Worm (Caenorhabditis elegans) whole organism, L3 larva: ENCODE data around the gene Y46H3D.1.

Experiments used
- R02D3.7 ChIP-seq: fragments of 150-350 bp; optimal IDR thresholded peaks from 2 replicates; lab custom pipeline; 2014; ENCODE audit warnings: missing biosample characterization, missing genetic modification characterization
- ZK546.5 ChIP-seq: sonication (generic microtip); optimal IDR thresholded peaks from 2 replicates; lab custom pipeline; 2017; ENCODE audit warnings: missing biosample characterization, missing genetic modification characterization
- ama-1 ChIP-seq: fragments of 150-350 bp; optimal IDR thresholded peaks from 2 replicates; lab custom pipeline; 2018
- ceh-28 ChIP-seq: fragments of 150-350 bp; optimal IDR thresholded peaks from 2 replicates; lab custom pipeline; 2014; ENCODE audit warnings: missing biosample characterization, missing genetic modification reagents, missing genetic modification characterization
- ceh-82 ChIP-seq: fragments of 150-350 bp; optimal IDR thresholded peaks from 2 replicates; lab custom pipeline; 2014; ENCODE audit warnings: missing biosample characterization, missing genetic modification characterization
- ceh-9 ChIP-seq: sonication (generic microtip); optimal IDR thresholded peaks from 2 replicates; lab custom pipeline; 2018; ENCODE audit warnings: missing biosample characterization, missing genetic modification characterization
- daf-12 ChIP-seq: fragments of 150-350 bp; optimal IDR thresholded peaks from 2 replicates; lab custom pipeline; 2014; ENCODE audit warnings: missing biosample characterization, missing genetic modification reagents, missing genetic modification characterization
- egl-5 ChIP-seq: fragments of 150-350 bp; optimal IDR thresholded peaks from 2 replicates; lab custom pipeline; 2017; ENCODE audit warnings: missing biosample characterization, missing genetic modification reagents, missing genetic modification characterization, inconsistent platforms
- elt-1 ChIP-seq: fragments of 150-350 bp; optimal IDR thresholded peaks from 2 replicates; lab custom pipeline; 2014; ENCODE audit warnings: missing biosample characterization, missing genetic modification characterization
- elt-2 ChIP-seq: sonication (generic microtip); optimal IDR thresholded peaks from 2 replicates; lab custom pipeline; 2016; ENCODE audit warnings: missing genetic modification reagents, mild to moderate bottlenecking, missing genetic modification characterization, missing compliant biosample characterization
- elt-3 ChIP-seq, 3 experiments: fragments of 150-350 bp in 1 of 3; sonication (generic microtip) in 2 of 3; optimal IDR thresholded peaks; 2 replicates in 2 of 3; 4 replicates in 1 of 3; lab custom pipeline; 2014 to 2017; ENCODE audit warnings: missing biosample characterization in 3 of 3, missing genetic modification characterization in 3 of 3
- eor-1 ChIP-seq, 2 experiments: fragments of 150-350 bp; optimal IDR thresholded peaks; 2 replicates each; lab custom pipeline; 2014 to 2018; ENCODE audit warnings: missing biosample characterization in 2 of 2, missing genetic modification characterization in 2 of 2
- fkh-10 ChIP-seq: sonication (generic microtip); optimal IDR thresholded peaks from 2 replicates; lab custom pipeline; 2017; ENCODE audit warnings: missing biosample characterization, missing genetic modification reagents, missing genetic modification characterization
- fkh-2 ChIP-seq: fragments of 150-350 bp; optimal IDR thresholded peaks from 2 replicates; lab custom pipeline; 2014; ENCODE audit warnings: missing biosample characterization, missing genetic modification reagents, missing genetic modification characterization
- fos-1 ChIP-seq: fragments of 150-350 bp; optimal IDR thresholded peaks from 2 replicates; lab custom pipeline; 2014; ENCODE audit warnings: missing biosample characterization, missing genetic modification characterization
- jun-1 ChIP-seq: fragments of 150-350 bp; optimal IDR thresholded peaks from 2 replicates; lab custom pipeline; 2014; ENCODE audit warnings: missing biosample characterization, missing genetic modification reagents, missing genetic modification characterization
- lin-15B ChIP-seq: fragments of 150-350 bp; optimal IDR thresholded peaks from 2 replicates; lab custom pipeline; 2014; ENCODE audit warnings: missing biosample characterization, missing genetic modification characterization
- lin-39 ChIP-seq: fragments of 150-350 bp; optimal IDR thresholded peaks from 2 replicates; lab custom pipeline; 2018; ENCODE audit warnings: missing biosample characterization, missing genetic modification reagents, missing genetic modification characterization
- lsy-12 ChIP-seq: sonication (generic microtip); optimal IDR thresholded peaks from 2 replicates; lab custom pipeline; 2016; ENCODE audit warnings: mild to moderate bottlenecking, missing genetic modification characterization, missing compliant biosample characterization
- mml-1 ChIP-seq: fragments of 150-350 bp; sonication (generic microtip); optimal IDR thresholded peaks from 3 replicates; lab custom pipeline; 2014; ENCODE audit warnings: missing biosample characterization, missing genetic modification characterization
- nfya-1 ChIP-seq: sonication (generic microtip); optimal IDR thresholded peaks from 2 replicates; lab custom pipeline; 2017; ENCODE audit warnings: missing genetic modification characterization, mild to moderate bottlenecking, missing compliant biosample characterization, antibody characterized with exemption, moderate library complexity; ENCODE audit not compliant: insufficient read depth
- nhr-12 ChIP-seq: fragments of 150-350 bp; optimal IDR thresholded peaks from 2 replicates; lab custom pipeline; 2014; ENCODE audit warnings: missing biosample characterization, missing genetic modification characterization
- nhr-23 ChIP-seq: fragments of 150-350 bp; optimal IDR thresholded peaks from 2 replicates; lab custom pipeline; 2014; ENCODE audit warnings: missing biosample characterization, missing genetic modification reagents, missing genetic modification characterization
- nhr-237 ChIP-seq: fragments of 150-350 bp; optimal IDR thresholded peaks from 2 replicates; lab custom pipeline; 2014; ENCODE audit warnings: missing biosample characterization, missing genetic modification characterization
- nhr-25 ChIP-seq: sonication (generic microtip); optimal IDR thresholded peaks from 2 replicates; lab custom pipeline; 2017; ENCODE audit warnings: missing biosample characterization, missing genetic modification characterization
- nhr-28 ChIP-seq: fragments of 150-350 bp; optimal IDR thresholded peaks from 2 replicates; lab custom pipeline; 2014; ENCODE audit warnings: missing biosample characterization, missing genetic modification characterization
- nhr-43 ChIP-seq: sonication (generic microtip); optimal IDR thresholded peaks from 2 replicates; lab custom pipeline; 2016; ENCODE audit warnings: mild to moderate bottlenecking, missing genetic modification characterization, missing compliant biosample characterization; ENCODE audit not compliant: poor library complexity, severe bottlenecking
- nhr-67 ChIP-seq: fragments of 150-350 bp; optimal IDR thresholded peaks from 2 replicates; lab custom pipeline; 2014; ENCODE audit warnings: missing biosample characterization, missing genetic modification characterization
- nhr-77 ChIP-seq: fragments of 150-350 bp; optimal IDR thresholded peaks from 2 replicates; lab custom pipeline; 2014; ENCODE audit warnings: missing biosample characterization, missing genetic modification characterization
- pha-4 ChIP-seq: fragments of 150-350 bp; optimal IDR thresholded peaks from 2 replicates; lab custom pipeline; 2014; ENCODE audit warnings: missing biosample characterization, missing genetic modification reagents, missing genetic modification characterization
- pqm-1 ChIP-seq: fragments of 150-350 bp; optimal IDR thresholded peaks from 2 replicates; lab custom pipeline; 2017; ENCODE audit warnings: missing biosample characterization, missing genetic modification characterization, inconsistent platforms
- sea-2 ChIP-seq: fragments of 150-350 bp; sonication (generic microtip); optimal IDR thresholded peaks from 4 replicates; lab custom pipeline; 2014; ENCODE audit warnings: missing biosample characterization, missing genetic modification reagents, missing genetic modification characterization
- skn-1 ChIP-seq: fragments of 150-350 bp; optimal IDR thresholded peaks from 2 replicates; lab custom pipeline; 2014; ENCODE audit warnings: missing biosample characterization, missing genetic modification characterization
- snpc-4 ChIP-seq: fragments of 150-350 bp; optimal IDR thresholded peaks from 2 replicates; lab custom pipeline; 2014; ENCODE audit warnings: missing biosample characterization, missing genetic modification characterization
- tbx-2 ChIP-seq: sonication (generic microtip); optimal IDR thresholded peaks from 2 replicates; lab custom pipeline; 2016; ENCODE audit warnings: mild to moderate bottlenecking, missing genetic modification characterization, missing compliant biosample characterization
- unc-39 ChIP-seq: sonication (generic microtip); optimal IDR thresholded peaks from 4 replicates; lab custom pipeline; 2017; ENCODE audit warnings: missing biosample characterization, missing genetic modification characterization
- unc-62 ChIP-seq: fragments of 150-350 bp; sonication (generic microtip); optimal IDR thresholded peaks from 4 replicates; lab custom pipeline; 2014; ENCODE audit warnings: missing biosample characterization, missing genetic modification reagents, missing genetic modification characterization
- ztf-11 ChIP-seq: fragments of 150-350 bp; optimal IDR thresholded peaks from 2 replicates; lab custom pipeline; 2014; ENCODE audit warnings: missing biosample characterization, missing genetic modification characterization
- ztf-4 ChIP-seq: fragments of 150-350 bp; optimal IDR thresholded peaks from 2 replicates; lab custom pipeline; 2014; ENCODE audit warnings: missing biosample characterization, missing genetic modification characterization

Gene Y46H3D.1

DNA sequence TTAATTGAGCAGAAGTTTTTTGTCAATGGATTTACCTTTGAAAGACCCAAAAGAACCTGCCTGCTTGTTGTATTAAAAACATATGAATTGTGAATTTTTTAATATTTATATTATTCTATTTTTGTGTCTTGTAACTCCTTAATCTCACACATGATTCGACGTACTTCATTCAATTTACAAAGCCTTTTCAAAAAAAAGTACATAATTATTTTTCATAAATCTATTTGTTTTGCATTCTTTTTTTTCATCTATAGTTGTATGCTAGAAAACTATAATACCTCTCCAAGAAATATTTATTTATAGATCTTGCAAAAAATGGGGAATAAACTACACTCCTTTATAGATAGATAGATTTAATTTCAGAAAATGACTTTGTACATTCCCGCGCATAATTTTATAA is 23.5 kb upstream of the Y46H3D.1 start, which contains the start of gene nhr-179:
Gene nhr-179 (minus strand): TSS at position 101 of the 400 bp plus-strand sequence.
- peak; percentile 67 for TF ChIP-seq ZK546.5
- TF ChIP-seq ama-1 (lab: Kevin White, UChicago) = no peak

DNA sequence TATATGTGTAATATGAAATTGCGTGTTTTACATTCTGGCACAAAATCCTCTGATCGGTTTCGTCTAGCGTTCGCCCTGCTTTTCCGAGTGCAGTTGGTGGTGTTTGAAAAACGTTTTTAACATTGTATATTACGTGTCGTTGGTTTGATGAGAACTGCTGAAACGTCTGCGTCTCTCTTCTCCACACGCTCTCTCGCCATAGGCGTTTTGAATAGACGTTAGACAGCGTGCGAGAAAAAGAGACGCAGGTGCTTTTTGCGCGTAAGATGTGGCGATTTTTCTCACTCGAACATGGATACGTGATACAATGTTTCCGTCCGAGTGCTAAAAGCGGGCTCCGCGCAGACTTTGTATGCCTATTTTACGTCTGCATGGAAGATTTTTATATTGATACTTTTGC is 21.8 kb upstream of the Y46H3D.1 start:
- TF ChIP-seq sea-2 = no peak
- TF ChIP-seq lin-39 (tag; lab: Kevin White, UChicago) = no peak
- no peak for TF ChIP-seq daf-12 (tag; lab: Kevin White, UChicago)
- no peak for TF ChIP-seq ceh-28 (tag; lab: Kevin White, UChicago)
- TF ChIP-seq jun-1 (tag; lab: Kevin White, UChicago) = no peak
- TF ChIP-seq snpc-4 (tag; lab: Kevin White, UChicago) = no peak
- no peak for TF ChIP-seq pqm-1 (tag; lab: Kevin White, UChicago)

DNA sequence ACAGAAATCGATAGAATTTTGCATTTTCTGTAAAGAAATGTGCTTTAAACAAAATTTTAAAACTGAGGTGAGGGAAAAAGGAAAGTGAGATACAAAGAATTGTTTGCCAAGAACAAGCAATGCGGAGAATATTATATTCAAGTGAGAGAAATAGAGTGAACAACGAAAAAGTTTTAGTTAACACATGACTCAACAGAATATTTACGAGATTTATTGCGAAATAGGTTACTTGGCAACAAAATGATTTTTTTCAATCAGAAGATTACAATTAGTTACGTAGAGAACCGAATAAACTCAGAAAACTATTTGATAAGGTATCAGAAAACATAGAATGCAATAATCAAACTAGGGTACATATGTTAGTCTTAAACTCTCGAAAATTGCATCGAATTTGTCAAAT is 20.8 kb upstream of the Y46H3D.1 start, which contains the start of gene nhr-117:
Gene nhr-117 (minus strand): TSS at position 27 of the 400 bp plus-strand sequence.
- TF ChIP-seq elt-2 (tag; lab: Kevin White, UChicago) = peak; percentile 43
- no peak for TF ChIP-seq nhr-67
- TF ChIP-seq mml-1 (tag; lab: Kevin White, UChicago) = no peak
- TF ChIP-seq pha-4 (tag; lab: Kevin White, UChicago) = peak; percentile 82
- TF ChIP-seq sea-2 = no peak
- TF ChIP-seq ZK546.5 = peak; percentile 2

DNA sequence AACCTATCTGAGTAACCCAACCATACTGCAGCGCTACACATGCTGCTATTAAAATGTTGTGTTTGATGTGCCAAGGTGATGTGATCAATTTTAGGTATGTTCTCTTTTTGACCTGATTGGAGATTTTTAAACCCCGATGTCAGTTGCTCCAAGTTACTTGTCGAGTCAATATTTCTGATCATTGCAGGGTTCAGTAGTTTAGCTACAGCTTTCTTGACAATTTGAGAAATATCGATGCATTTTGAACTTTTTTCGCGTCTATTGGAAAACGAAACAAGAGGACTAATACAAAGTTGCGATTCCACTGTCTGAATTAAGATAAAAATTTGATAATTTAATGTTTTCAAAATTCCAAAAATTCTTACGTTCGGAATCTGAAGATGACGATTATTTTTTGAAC is 18.9 kb upstream of the Y46H3D.1 start:
- TF ChIP-seq ceh-28 (tag; lab: Kevin White, UChicago) (no peak), ZK546.5 (peak; percentile 31)

DNA sequence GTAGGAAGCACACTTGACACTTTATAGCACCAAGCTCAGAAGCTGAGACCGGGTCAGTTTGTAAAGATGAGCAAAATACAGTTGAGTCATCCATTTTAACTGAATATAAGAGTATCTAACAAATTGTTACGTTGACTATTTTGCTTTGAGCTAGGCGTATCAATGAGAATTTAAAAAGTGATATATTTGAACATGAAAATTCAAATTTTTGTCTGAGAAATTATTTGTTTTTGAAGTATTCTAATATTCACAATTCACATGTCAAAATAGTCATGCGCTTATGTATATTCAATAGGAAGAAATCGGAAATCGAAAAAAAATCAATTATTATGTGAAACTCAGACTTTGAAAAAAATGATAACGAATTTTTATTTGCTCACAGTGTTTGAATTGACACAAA is 18.0 kb upstream of the Y46H3D.1 start, which contains the start of gene nhr-110:
Gene nhr-110 (minus strand): TSS at position 101 of the 400 bp plus-strand sequence.
- TF ChIP-seq pha-4 (tag; lab: Kevin White, UChicago) (peak; percentile 11), ZK546.5 (peak; percentile 35), tbx-2 (no peak), nhr-67 (no peak), ama-1 (lab: Kevin White, UChicago) (no peak), lin-39 (tag; lab: Kevin White, UChicago) (no peak)

DNA sequence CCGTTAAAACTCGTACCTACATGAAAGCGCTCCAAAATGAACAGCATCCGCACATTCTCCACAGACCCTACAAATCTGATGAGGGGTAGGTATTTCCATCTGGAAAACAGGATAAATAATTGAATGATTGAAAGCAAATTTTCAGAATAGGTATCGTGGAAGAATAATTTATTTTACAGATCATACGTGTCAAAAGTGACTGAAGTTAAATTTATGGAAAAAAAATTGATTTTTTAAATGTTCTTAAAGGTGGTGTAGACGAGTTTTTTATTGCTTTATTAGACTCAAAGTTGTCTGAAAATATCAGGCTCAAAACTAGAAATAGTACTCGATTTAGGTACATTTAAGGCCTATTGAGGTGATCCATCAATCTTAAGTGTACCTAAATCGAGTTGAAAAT is 15.6 kb upstream of the Y46H3D.1 start, which contains the start of gene nhr-237:
Gene nhr-237 (minus strand): TSS at position 101 of the 400 bp plus-strand sequence.
- peak; percentile 31 for TF ChIP-seq ZK546.5
- no peak for TF ChIP-seq nhr-237 (tag; lab: Kevin White, UChicago)

DNA sequence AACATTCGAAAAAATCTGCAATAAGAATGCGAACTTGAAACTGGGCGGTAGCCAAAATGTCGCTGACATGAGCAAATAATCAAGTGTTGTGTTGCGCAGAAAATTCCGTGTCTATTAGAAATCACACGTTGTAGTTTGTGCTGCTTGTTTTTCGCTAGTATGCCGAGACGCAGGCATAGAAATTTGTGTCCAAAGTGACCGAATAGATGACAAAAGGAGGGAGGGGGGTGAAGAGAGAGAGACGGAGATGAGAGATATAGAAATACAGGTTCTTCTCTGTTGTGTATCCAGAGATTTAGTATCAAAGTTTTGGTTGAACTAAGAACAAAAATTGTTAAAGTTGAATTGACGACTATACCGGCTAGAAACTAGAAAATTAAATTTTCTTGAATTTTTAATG is 15.0 kb upstream of the Y46H3D.1 start:
- TF ChIP-seq nhr-25 (tag; lab: Kevin White, UChicago) = peak; percentile 57
- TF ChIP-seq nfya-1 (tag; lab: Kevin White, UChicago) = peak; percentile 18
- no peak for TF ChIP-seq ztf-4 (tag; lab: Kevin White, UChicago)
- no peak for TF ChIP-seq unc-62 (GFP tag; lab: Kevin White, UChicago)
- TF ChIP-seq nhr-28 (tag; lab: Kevin White, UChicago) = no peak
- TF ChIP-seq jun-1 (tag; lab: Kevin White, UChicago) = no peak
- TF ChIP-seq egl-5 = no peak
- no peak for TF ChIP-seq snpc-4 (tag; lab: Kevin White, UChicago)
- peak; percentile 54 for TF ChIP-seq pha-4 (tag; lab: Kevin White, UChicago)
- peak; percentile 44 for TF ChIP-seq nhr-77 (tag; lab: Kevin White, UChicago)
- TF ChIP-seq elt-1 (tag; lab: Kevin White, UChicago) = no peak
- TF ChIP-seq lin-15B = no peak
- TF ChIP-seq ceh-82 (tag; lab: Kevin White, UChicago) = no peak
- TF ChIP-seq R02D3.7 (tag; lab: Kevin White, UChicago) = no peak
- peak; percentile 78 for TF ChIP-seq nhr-43 (tag; lab: Kevin White, UChicago)
- TF ChIP-seq fkh-10 (GFP tag; lab: Kevin White, UChicago) = no peak
- TF ChIP-seq elt-3 (tag; optimal IDR thresholded peaks at IDR 0.05; lab: Kevin White, UChicago) = no peak
- no peak for TF ChIP-seq ceh-9 (tag; lab: Kevin White, UChicago)
- no peak for TF ChIP-seq unc-39 (tag; lab: Kevin White, UChicago)
- TF ChIP-seq nhr-12 (tag; lab: Kevin White, UChicago) = no peak
- TF ChIP-seq mml-1 (tag; lab: Kevin White, UChicago) = no peak
- TF ChIP-seq eor-1 (tag; optimal IDR thresholded peaks at IDR 0.05; lab: Kevin White, UChicago) = no peak
- TF ChIP-seq sea-2 = no peak
- TF ChIP-seq nhr-23 = peak; percentile 49
- TF ChIP-seq ztf-11 (tag; lab: Kevin White, UChicago) = no peak
- no peak for TF ChIP-seq pqm-1 (tag; lab: Kevin White, UChicago)
- no peak for TF ChIP-seq fkh-2
- peak; percentile 39 for TF ChIP-seq skn-1
- no peak for TF ChIP-seq ZK546.5
- no peak for TF ChIP-seq lsy-12 (tag; lab: Kevin White, UChicago)
- no peak for TF ChIP-seq ama-1 (lab: Kevin White, UChicago)
- no peak for TF ChIP-seq daf-12 (tag; lab: Kevin White, UChicago)
- no peak for TF ChIP-seq fos-1 (tag; lab: Kevin White, UChicago)
